Worm (Caenorhabditis elegans) whole organism, L4/young adult: ENCODE data around the gene F52H2.1.

Experiments
- W03F9.2 ChIP-seq: fragments of 150-350 bp; optimal IDR thresholded peaks from 2 replicates; lab custom pipeline; 2014; ENCODE audit warnings: missing biosample characterization, missing genetic modification characterization
- him-1 ChIP-seq: sonication (generic microtip); optimal IDR thresholded peaks from 2 replicates; lab custom pipeline; 2016; ENCODE audit warnings: missing genotype, missing genetic modification reagents, missing genetic modification characterization, missing compliant biosample characterization

ce11 chrX:2544645-2545044 lies 28.3 kb upstream of the F52H2.1 start:
- TF ChIP-seq W03F9.2 (no peak), him-1 (tag; lab: Kevin White, UChicago) (no peak)
